Fruit fly (Drosophila melanogaster) whole organism, embryonic: ENCODE data around the gene erm.

Experiments used
- ATbp ChIP-seq: fragments of 200-800 bp; sonication (Bioruptor generic); optimal IDR thresholded peaks from 2 replicates; lab custom pipeline; 2017; ENCODE audit warnings: missing biosample characterization, mild to moderate bottlenecking, missing genetic modification characterization, missing genetic modification reagents
- Awh ChIP-seq: fragments of 200-800 bp; sonication (Bioruptor generic); IDR thresholded peaks from 2 replicates; pipeline ENCODE4, ENCODE4 v1.3.6; 2022; ENCODE audit warnings: missing biosample characterization, missing genetic modification characterization
- Blimp-1 ChIP-seq: fragments of 200-800 bp; sonication (Bioruptor generic); optimal IDR thresholded peaks from 3 replicates; lab custom pipeline; 2018; ENCODE audit warnings: missing biosample characterization, missing genetic modification characterization, mild to moderate bottlenecking, moderate library complexity, missing genetic modification reagents
- BtbVII ChIP-seq: fragments of 200-800 bp; sonication (Bioruptor generic); optimal IDR thresholded peaks from 3 replicates; lab custom pipeline; 2017; ENCODE audit warnings: missing biosample characterization, mild to moderate bottlenecking, missing genetic modification characterization
- CG11504 ChIP-seq: fragments of 200-800 bp; sonication (Bioruptor generic); optimal IDR thresholded peaks from 3 replicates; lab custom pipeline; 2019; ENCODE audit warnings: missing biosample characterization, mild to moderate bottlenecking, missing genetic modification characterization, moderate library complexity
- CG11723 ChIP-seq: fragments of 200-800 bp; sonication (Bioruptor generic); optimal IDR thresholded peaks from 2 replicates; lab custom pipeline; 2017; ENCODE audit warnings: missing biosample characterization, mild to moderate bottlenecking, missing genetic modification characterization
- CG12659 ChIP-seq: fragments of 200-800 bp; sonication (Bioruptor generic); optimal IDR thresholded peaks from 3 replicates; lab custom pipeline; 2017; ENCODE audit warnings: mild to moderate bottlenecking, missing biosample characterization, missing genetic modification reagents, missing genetic modification characterization
- CG14050 ChIP-seq: fragments of 200-800 bp; sonication (Bioruptor generic); IDR thresholded peaks from 3 replicates; pipeline ENCODE4 v1.3.6; 2022; ENCODE audit warnings: missing biosample characterization, missing genetic modification characterization
- CG14667 ChIP-seq: fragments of 200-800 bp; sonication (Bioruptor generic); IDR thresholded peaks from 2 replicates; pipeline ENCODE4 v1.3.6; 2022; ENCODE audit warnings: missing biosample characterization, missing genetic modification characterization
- CG14860 ChIP-seq: fragments of 200-800 bp; sonication (Bioruptor generic); IDR thresholded peaks from 3 replicates; pipeline ENCODE4 v1.3.6; 2022; ENCODE audit warnings: missing biosample characterization, missing genetic modification characterization; ENCODE audit not compliant: partially characterized antibody
- CG1529 ChIP-seq: fragments of 200-800 bp; sonication (Bioruptor generic); optimal IDR thresholded peaks from 3 replicates; lab custom pipeline; 2018; ENCODE audit warnings: missing biosample characterization, missing genetic modification characterization
- CG17328 ChIP-seq: fragments of 200-800 bp; sonication (Bioruptor generic); IDR thresholded peaks from 2 replicates; pipeline ENCODE4 v1.3.6; 2022; ENCODE audit warnings: missing biosample characterization, missing genetic modification characterization
- CG17359 ChIP-seq: fragments of 200-800 bp; sonication (Bioruptor generic); optimal IDR thresholded peaks from 3 replicates; lab custom pipeline; 2018; ENCODE audit warnings: missing biosample characterization, mild to moderate bottlenecking, missing genetic modification characterization, moderate library complexity
- CG17385 ChIP-seq: fragments of 200-800 bp; sonication (Bioruptor generic); optimal IDR thresholded peaks from 3 replicates; lab custom pipeline; 2018; ENCODE audit warnings: missing biosample characterization, mild to moderate bottlenecking, missing genetic modification characterization
- CG18599 ChIP-seq: fragments of 200-800 bp; sonication (Bioruptor generic); optimal IDR thresholded peaks from 3 replicates; lab custom pipeline; 2017; ENCODE audit warnings: missing biosample characterization, missing genetic modification characterization, mild to moderate bottlenecking, moderate library complexity, missing genetic modification reagents
- CG31365 ChIP-seq: fragments of 200-800 bp; sonication (Bioruptor generic); optimal IDR thresholded peaks from 2 replicates; lab custom pipeline; 2018; ENCODE audit warnings: missing biosample characterization, mild to moderate bottlenecking, missing genetic modification characterization
- CG34224 ChIP-seq: fragments of 200-800 bp; sonication (Bioruptor generic); IDR thresholded peaks from 3 replicates; pipeline ENCODE4 v1.3.6; 2022; ENCODE audit warnings: missing biosample characterization, missing genetic modification characterization; ENCODE audit not compliant: partially characterized antibody
- CG42726 ChIP-seq: fragments of 200-800 bp; sonication (Bioruptor generic); IDR thresholded peaks from 2 replicates; pipeline ENCODE4 v1.3.6; 2022; ENCODE audit warnings: missing biosample characterization, missing genetic modification characterization; ENCODE audit not compliant: partially characterized antibody
- CG43689 ChIP-seq: fragments of 200-800 bp; sonication (Bioruptor generic); IDR thresholded peaks from 2 replicates; pipeline ENCODE4 v1.3.6; 2022; ENCODE audit warnings: missing biosample characterization, missing genetic modification characterization
- CG4854 ChIP-seq: fragments of 200-800 bp; sonication (Bioruptor generic); optimal IDR thresholded peaks from 2 replicates; lab custom pipeline; 2016; ENCODE audit warnings: missing biosample characterization, missing genetic modification characterization, inconsistent platforms
- CG5953 ChIP-seq: fragments of 200-800 bp; sonication (Bioruptor generic); IDR thresholded peaks from 2 replicates; pipeline ENCODE4 v1.3.6; 2022; ENCODE audit warnings: missing biosample characterization, missing genetic modification characterization
- CG7357 ChIP-seq: fragments of 200-800 bp; sonication (Bioruptor generic); IDR thresholded peaks from 3 replicates; pipeline ENCODE4 v1.3.6; 2022; ENCODE audit warnings: missing biosample characterization, missing genetic modification characterization
- CG9609 ChIP-seq: fragments of 200-800 bp; sonication (Bioruptor generic); optimal IDR thresholded peaks from 3 replicates; lab custom pipeline; 2016; ENCODE audit warnings: missing biosample characterization, missing genetic modification characterization
- Drgx ChIP-seq: fragments of 200-800 bp; sonication (Bioruptor generic); IDR thresholded peaks from 2 replicates; pipeline ENCODE4 v1.3.6; 2022; ENCODE audit warnings: missing biosample characterization, missing genetic modification characterization
- H2.0 ChIP-seq: fragments of 200-800 bp; sonication (Bioruptor generic); IDR thresholded peaks from 2 replicates; pipeline ENCODE4 v1.3.6; 2022; ENCODE audit warnings: missing biosample characterization, missing genetic modification characterization
- HHEX ChIP-seq: fragments of 200-800 bp; sonication (Bioruptor generic); optimal IDR thresholded peaks from 3 replicates; lab custom pipeline; 2017; ENCODE audit warnings: missing biosample characterization, mild to moderate bottlenecking, missing genetic modification characterization, missing genetic modification reagents
- Hmx ChIP-seq: fragments of 200-800 bp; sonication (Bioruptor generic); optimal IDR thresholded peaks from 2 replicates; lab custom pipeline; 2016; ENCODE audit warnings: missing biosample characterization, missing genetic modification characterization
- Jarid2 ChIP-seq: fragments of 200-800 bp; sonication (Bioruptor generic); optimal IDR thresholded peaks from 3 replicates; lab custom pipeline; 2017; ENCODE audit warnings: mild to moderate bottlenecking, missing biosample characterization, missing genetic modification reagents, missing genetic modification characterization
- Med ChIP-seq: fragments of 200-800 bp; sonication (Bioruptor generic); peaks from one replicate; lab custom pipeline; 2016; ENCODE audit warnings: missing biosample characterization, missing genetic modification characterization, mild to moderate bottlenecking, inconsistent platforms, moderate library complexity
- Nf-YB ChIP-seq: fragments of 200-800 bp; sonication (Bioruptor generic); optimal IDR thresholded peaks from 3 replicates; lab custom pipeline; 2019; ENCODE audit warnings: missing biosample characterization, mild to moderate bottlenecking, missing genetic modification characterization, moderate library complexity
- Side ChIP-seq: fragments of 200-800 bp; sonication (Bioruptor generic); optimal IDR thresholded peaks from 2 replicates; lab custom pipeline; 2016; ENCODE audit warnings: missing biosample characterization, missing genetic modification characterization
- Spps ChIP-seq: fragments of 200-800 bp; sonication (Bioruptor generic); optimal IDR thresholded peaks from 2 replicates; lab custom pipeline; 2018; ENCODE audit warnings: missing biosample characterization, mild to moderate bottlenecking, missing genetic modification characterization
- Taf1 ChIP-seq: fragments of 200-800 bp; sonication (Bioruptor generic); IDR thresholded peaks from 2 replicates; pipeline ENCODE4 v1.3.6; 2022; ENCODE audit warnings: missing biosample characterization, missing genetic modification characterization
- Vsx1 ChIP-seq: fragments of 200-800 bp; sonication (Bioruptor generic); optimal IDR thresholded peaks from 2 replicates; lab custom pipeline; 2017; ENCODE audit warnings: missing biosample characterization, mild to moderate bottlenecking, missing genetic modification characterization, missing genetic modification reagents
- ac ChIP-seq: fragments of 200-800 bp; sonication (Bioruptor generic); optimal IDR thresholded peaks from 3 replicates; lab custom pipeline; 2017; ENCODE audit warnings: missing biosample characterization, mild to moderate bottlenecking, missing genetic modification characterization
- bigmax ChIP-seq: fragments of 200-800 bp; sonication (Bioruptor generic); optimal IDR thresholded peaks from 2 replicates; lab custom pipeline; 2018; ENCODE audit warnings: missing biosample characterization, mild to moderate bottlenecking, missing genetic modification characterization
- btn ChIP-seq: fragments of 200-800 bp; sonication (Bioruptor generic); optimal IDR thresholded peaks from 2 replicates; lab custom pipeline; 2016; ENCODE audit warnings: missing biosample characterization, missing genetic modification characterization
- dpn ChIP-seq, 2 experiments: fragments of 200-800 bp; sonication (Bioruptor generic); optimal IDR thresholded peaks; 3 replicates each; lab custom pipeline; 2016; ENCODE audit warnings: missing biosample characterization in 2 of 2, missing genetic modification characterization in 2 of 2
- en ChIP-seq: fragments of 200-800 bp; sonication (Bioruptor generic); optimal IDR thresholded peaks from 2 replicates; lab custom pipeline; 2016; ENCODE audit warnings: missing biosample characterization, missing genetic modification characterization
- gfzf ChIP-seq: fragments of 200-800 bp; sonication (Bioruptor generic); optimal IDR thresholded peaks from 2 replicates; lab custom pipeline; 2016; ENCODE audit warnings: missing biosample characterization, mild to moderate bottlenecking, missing genetic modification characterization, moderate library complexity
- kay ChIP-seq: fragments of 200-800 bp; sonication (Bioruptor generic); optimal IDR thresholded peaks from 2 replicates; lab custom pipeline; 2016; ENCODE audit warnings: missing biosample characterization, missing genetic modification characterization
- sens ChIP-seq: fragments of 200-800 bp; sonication (Bioruptor generic); peaks from one replicate; lab custom pipeline; 2016; ENCODE audit warnings: missing biosample characterization, missing genetic modification characterization
- shn ChIP-seq: fragments of 200-800 bp; sonication (Bioruptor generic); optimal IDR thresholded peaks from 3 replicates; lab custom pipeline; 2016; ENCODE audit warnings: missing biosample characterization, missing genetic modification characterization
- sisA ChIP-seq: fragments of 200-800 bp; sonication (Bioruptor generic); IDR thresholded peaks from 2 replicates; pipeline ENCODE4 v1.3.6; 2022; ENCODE audit warnings: missing biosample characterization, missing genetic modification characterization
- slou ChIP-seq: fragments of 200-800 bp; sonication (Bioruptor generic); optimal IDR thresholded peaks from 3 replicates; lab custom pipeline; 2016; ENCODE audit warnings: missing biosample characterization, missing genetic modification characterization
- ttk ChIP-seq: fragments of 200-800 bp; sonication (Bioruptor generic); IDR thresholded peaks from 2 replicates; pipeline ENCODE4 v2.1.2; 2022; ENCODE audit warnings: missing biosample characterization, missing genetic modification characterization

The erm gene

DNA sequence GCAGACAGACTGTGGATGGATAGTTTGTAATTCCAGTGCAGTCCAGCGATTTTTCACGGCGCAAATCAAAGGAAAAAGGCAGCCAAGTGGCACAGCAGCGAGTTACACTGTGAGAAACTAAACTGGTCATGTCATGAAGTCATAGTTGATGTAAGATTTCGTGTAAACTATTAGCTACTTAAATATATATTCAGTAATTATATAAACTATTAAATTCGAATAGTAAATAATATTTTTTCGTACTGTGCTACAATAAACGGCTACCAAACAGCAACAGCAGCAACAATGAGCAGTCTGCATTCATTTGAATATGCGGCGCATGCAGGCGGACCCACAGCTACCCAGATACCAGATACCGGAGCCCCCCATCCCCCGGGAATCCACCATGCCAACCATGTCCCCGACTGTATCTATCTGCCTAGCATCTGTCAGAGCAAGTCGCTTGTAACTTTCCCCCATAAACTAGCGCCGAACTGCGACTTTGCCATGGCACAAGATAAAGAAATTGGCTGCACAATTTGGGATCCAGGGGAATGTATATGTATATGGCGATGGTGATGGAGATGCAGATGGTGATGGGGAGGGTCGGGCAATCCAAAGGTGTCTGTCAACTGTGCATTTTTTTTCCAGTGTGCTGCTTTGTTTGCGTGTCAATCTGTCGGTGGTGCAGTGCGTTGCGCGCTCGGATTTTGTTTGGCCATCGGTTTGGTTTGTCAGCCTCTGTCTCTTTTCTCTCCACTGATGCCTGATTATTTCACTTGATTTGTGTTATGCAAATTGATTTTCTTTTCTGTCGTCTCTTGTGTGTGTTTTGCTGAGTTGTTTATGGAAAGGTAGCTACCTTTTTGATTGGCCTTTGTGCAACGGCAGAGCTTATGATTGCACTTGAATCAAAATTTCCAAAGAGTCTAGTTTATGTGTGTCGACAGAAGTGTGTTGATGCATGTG lies 44.0 kb downstream of the erm start (continued):
- TF ChIP-seq shn = no peak
- no peak for TF ChIP-seq CG14860 (GFP tag; lab: Robert Waterston, UW)
- TF ChIP-seq CG11723 (GFP tag; lab: Kevin White, UChicago) = no peak
- peak; percentile 54 for TF ChIP-seq Blimp-1 (GFP tag; lab: Kevin White, UChicago)
- no peak for TF ChIP-seq Jarid2 (GFP tag; lab: Kevin White, UChicago)
- peak; percentile 65 for TF ChIP-seq sisA
- peak; percentile 66 for TF ChIP-seq Awh
- no peak for TF ChIP-seq Med (GFP tag; lab: Kevin White, UChicago)
- TF ChIP-seq sens (GFP tag; lab: Kevin White, UChicago) = peak; percentile 29
- no peak for TF ChIP-seq btn
- TF ChIP-seq dpn (GFP tag; optimal IDR thresholded peaks at IDR 0.05; lab: Kevin White, UChicago) = no peak
- no peak for TF ChIP-seq CG1529
- TF ChIP-seq CG34224 (GFP tag; lab: Robert Waterston, UW) = no peak
- TF ChIP-seq CG7357 (GFP tag; lab: Robert Waterston, UW) = 0 out of 3 replicates have a peak, but pooled peaks have one; percentile 20
- TF ChIP-seq CG17328 (GFP tag; lab: Robert Waterston, UW) = 0 out of 2 replicates have a peak, but pooled peaks have one; percentile 40
- no peak for TF ChIP-seq en
- no peak for TF ChIP-seq Hmx (GFP tag; lab: Kevin White, UChicago)
- no peak for TF ChIP-seq CG17385 (GFP tag; lab: Kevin White, UChicago)
- peak; percentile 55 for TF ChIP-seq CG17359 (tag; lab: Kevin White, UChicago)
- no peak for TF ChIP-seq Side (GFP tag; lab: Kevin White, UChicago)
- no peak for TF ChIP-seq CG42726 (GFP tag; lab: Robert Waterston, UW)
- no peak for TF ChIP-seq ttk (GFP tag; lab: Robert Waterston, UW)
- TF ChIP-seq bigmax = no peak
- no peak for TF ChIP-seq Vsx1
- no peak for TF ChIP-seq ac (GFP tag; lab: Kevin White, UChicago)
- no peak for TF ChIP-seq HHEX (GFP tag; lab: Kevin White, UChicago)
- peak; percentile 80 for TF ChIP-seq Drgx
- no peak for TF ChIP-seq BtbVII (GFP tag; lab: Kevin White, UChicago)
- TF ChIP-seq Spps (tag; lab: Kevin White, UChicago) = no peak
- TF ChIP-seq CG14050 = peak; percentile 28; the same call in 1 of the 3 replicates
- TF ChIP-seq CG43689 (GFP tag; lab: Robert Waterston, UW) = no peak
- peak; percentile 41 for TF ChIP-seq CG11504
- no peak for TF ChIP-seq CG18599 (GFP tag; lab: Kevin White, UChicago)
- no peak for TF ChIP-seq H2.0 (GFP tag; lab: Robert Waterston, UW)
- TF ChIP-seq slou = no peak
- TF ChIP-seq ATbp (GFP tag; lab: Kevin White, UChicago) = peak; percentile 55
- no peak for TF ChIP-seq CG4854
- no peak for TF ChIP-seq CG12659
- no peak for TF ChIP-seq gfzf (GFP tag; lab: Kevin White, UChicago)
- TF ChIP-seq CG31365 (tag; lab: Kevin White, UChicago) = no peak
- no peak for TF ChIP-seq kay (GFP tag; lab: Kevin White, UChicago)
- no peak for TF ChIP-seq Nf-YB (GFP tag; lab: Kevin White, UChicago)
- no peak for TF ChIP-seq CG9609 (GFP tag; lab: Kevin White, UChicago)
- TF ChIP-seq Taf1 (GFP tag; lab: Robert Waterston, UW) = no peak
- TF ChIP-seq CG5953 (GFP tag; lab: Robert Waterston, UW) = no peak
- no peak for TF ChIP-seq CG14667 (GFP tag; lab: Robert Waterston, UW)
